Fruit fly (Drosophila melanogaster) whole organism: ENCODE results near the gene TBC1d7.

Experiments
- Dll ChIP-seq: fragments of >200 bp; optimal IDR thresholded peaks from 2 replicates; lab custom pipeline; 2017
- EcR ChIP-seq, 2 experiments: fragments of >200 bp; optimal IDR thresholded peaks; 2 replicates each; lab custom pipeline; 2017; ENCODE audit warnings: missing biosample characterization in 2 of 2, missing genetic modification characterization in 2 of 2, missing genetic modification reagents in 2 of 2
- pan ChIP-seq: fragments of >200 bp; optimal IDR thresholded peaks from 2 replicates; lab custom pipeline; 2017
- usp ChIP-seq: fragments of >200 bp; optimal IDR thresholded peaks from 2 replicates; lab custom pipeline; 2017; ENCODE audit warnings: missing biosample characterization, missing genetic modification characterization, mixed read lengths

dm6 chr3R:24116180-24116579 is 45.3 kb upstream of the TBC1d7 start, which contains the start of gene CG13607:
- no peak for TF ChIP-seq pan (lab: Kevin White, UChicago)
- TF ChIP-seq usp (GFP tag; lab: Kevin White, UChicago) = no peak
- no peak for TF ChIP-seq EcR (GFP tag; optimal IDR thresholded peaks at IDR 0.05; lab: Kevin White, UChicago)
- no peak for TF ChIP-seq Dll (lab: Kevin White, UChicago)
